Worm (Caenorhabditis elegans) whole organism, late embryonic: ENCODE measurements around the gene fbxc-7.

Experiments
- ama-1 ChIP-seq: fragments of 150-350 bp; optimal IDR thresholded peaks from 2 replicates; lab custom pipeline; 2014
- fkh-6 ChIP-seq: sonication (generic microtip); optimal IDR thresholded peaks from 2 replicates; lab custom pipeline; 2016; ENCODE audit warnings: missing genetic modification characterization, missing compliant biosample characterization
- hlh-30 ChIP-seq: sonication (generic microtip); optimal IDR thresholded peaks from 2 replicates; lab custom pipeline; 2017; ENCODE audit warnings: antibody characterized with exemption, missing genetic modification characterization, missing compliant biosample characterization; ENCODE audit not compliant: insufficient read depth
- lim-6 ChIP-seq: sonication (generic microtip); optimal IDR thresholded peaks from 2 replicates; lab custom pipeline; 2016; ENCODE audit warnings: missing genetic modification characterization, missing compliant biosample characterization
- odd-2 ChIP-seq: sonication (generic microtip); optimal IDR thresholded peaks from 2 replicates; lab custom pipeline; 2017; ENCODE audit warnings: antibody characterized with exemption, mild to moderate bottlenecking, missing genetic modification characterization, missing compliant biosample characterization
- sox-2 ChIP-seq: fragments of 200-800 bp; sonication (Bioruptor generic); IDR thresholded peaks from 2 replicates; pipeline ENCODE4 v1.3.6; 2022; ENCODE audit warnings: missing genetic modification reagents, missing genetic modification characterization, missing compliant biosample characterization
- sox-4 ChIP-seq: sonication (generic microtip); optimal IDR thresholded peaks from 2 replicates; lab custom pipeline; 2017; ENCODE audit warnings: mild to moderate bottlenecking, missing genetic modification characterization, inconsistent platforms, missing compliant biosample characterization

ce11 chrII:943773-944172 lies 11.0 kb upstream of the fbxc-7 start, which contains the start of gene clec-43:
- TF ChIP-seq sox-4 (tag; lab: Kevin White, UChicago) (no peak), hlh-30 (tag; lab: Kevin White, UChicago) (no peak), fkh-6 (no peak), lim-6 (no peak), ama-1 (lab: Kevin White, UChicago) (no peak), odd-2 (tag; lab: Kevin White, UChicago) (no peak), sox-2 (no peak)
